Worm (Caenorhabditis elegans): ENCODE measurements around the gene F36H12.5.

DNA sequence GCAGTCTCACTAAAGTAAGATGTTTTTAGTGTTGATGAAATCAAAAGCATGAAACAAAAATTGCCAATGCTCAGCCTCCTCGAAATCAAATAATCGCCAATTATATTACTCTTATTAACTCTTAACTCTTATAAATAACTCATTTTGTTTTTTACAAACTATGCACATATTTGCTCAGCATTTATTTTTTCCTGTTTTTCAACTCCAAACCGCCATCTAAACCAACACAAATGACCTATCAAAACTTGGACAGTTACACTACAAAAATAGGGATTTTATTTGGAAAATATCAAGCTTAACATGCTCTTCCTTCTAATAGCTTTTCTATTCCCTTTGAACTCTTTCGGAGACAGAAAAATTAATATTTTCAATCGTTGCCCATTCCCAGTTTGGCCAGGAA, 38.0 kb upstream of the F36H12.5 start, which contains the start of gene thn-6:
- TF ChIP-seq pqm-1 (tag; optimal IDR thresholded peaks at IDR 0.05) (no peak), daf-12 (tag; optimal IDR thresholded peaks at IDR 0.05) (no peak), hmg-11 (tag; optimal IDR thresholded peaks at IDR 0.05) (no peak), nhr-237 (tag; optimal IDR thresholded peaks at IDR 0.05) (no peak), mdl-1 (tag; optimal IDR thresholded peaks at IDR 0.05) (no peak), unc-62 (GFP tag; optimal IDR thresholded peaks at IDR 0.05) (no peak), ama-1 (optimal IDR thresholded peaks at IDR 0.05) (no peak), ceh-28 (tag; optimal IDR thresholded peaks at IDR 0.05) (no peak)
